Worm (Caenorhabditis elegans): ENCODE measurements around the gene T25D1.3.
"Not testable (repeated sequence)": the region's sequence is repeated elsewhere in the genome, so short reads cannot be mapped to it uniquely, and the experiment has no call there.

T25D1.3 gene

DNA sequence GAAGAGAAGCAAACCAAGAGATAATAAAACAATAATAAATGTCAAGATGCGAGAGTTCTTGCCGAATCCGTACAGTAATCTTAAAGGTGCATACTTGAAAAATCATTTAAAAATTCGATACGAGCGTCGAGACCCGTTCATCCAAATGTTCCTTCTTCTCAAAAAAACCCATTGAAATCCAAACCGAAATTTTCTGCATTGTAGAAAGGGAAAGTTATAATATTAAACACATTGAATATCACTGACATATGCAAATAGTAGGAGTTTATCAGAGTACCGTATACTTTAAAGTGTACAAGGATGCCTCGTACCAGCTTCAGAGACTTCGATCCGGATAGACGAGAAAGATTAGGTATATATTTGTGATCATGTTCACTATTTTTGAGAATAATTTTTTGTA lies 9.8 kb downstream of the T25D1.3 start, which contains the start of gene T25D1.2:
TSS of gene T25D1.2 (plus strand) at position 301 of the 400 bp plus-strand sequence.
- TF ChIP-seq unc-62 (GFP tag; optimal IDR thresholded peaks at IDR 0.05): not testable (repeated sequence)

DNA sequence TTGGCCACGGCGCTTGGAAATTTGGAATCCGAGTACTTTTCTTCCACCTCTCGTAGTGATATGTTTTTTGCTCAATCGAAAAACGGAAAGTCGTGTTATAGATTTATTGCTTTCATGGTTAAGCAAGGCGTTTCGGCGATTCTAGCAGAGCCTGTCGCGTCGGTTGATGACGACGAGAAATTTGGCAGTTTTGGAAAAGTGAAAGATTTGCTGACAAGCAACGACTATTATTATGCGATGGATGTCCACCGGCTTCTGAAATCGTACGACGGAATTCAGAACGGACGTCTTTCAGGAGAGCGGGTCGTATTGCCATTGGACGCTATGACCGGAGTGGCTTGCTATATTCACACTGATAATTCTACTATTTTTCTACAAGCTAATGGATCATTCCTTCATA lies 13.3 kb downstream of the T25D1.3 start:
- TF ChIP-seq unc-62 (GFP tag; optimal IDR thresholded peaks at IDR 0.05): no peak

DNA sequence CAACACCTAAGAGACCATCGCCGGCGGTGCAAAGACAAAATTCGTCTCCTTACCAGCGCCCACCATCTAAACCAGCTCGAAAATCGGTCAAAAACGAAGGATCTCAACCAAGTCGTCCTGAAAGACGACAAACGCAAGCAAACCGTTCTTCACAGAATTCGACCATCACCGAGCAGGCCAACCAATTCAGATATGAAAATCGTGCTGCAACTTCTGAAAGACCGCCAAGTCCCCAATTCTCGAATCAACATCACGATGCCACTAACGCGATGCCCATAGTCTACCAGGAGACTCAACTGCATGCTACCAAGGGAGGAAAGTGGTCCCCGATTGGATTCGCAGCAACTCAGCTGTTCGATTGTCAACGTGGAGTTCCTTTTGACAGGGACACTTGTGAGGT lies 14.1 kb downstream of the T25D1.3 start, which contains the start of gene T25D1.1:
TSS of gene T25D1.1 (plus strand) at position 301 of the 400 bp plus-strand sequence.
- TF ChIP-seq unc-62 (GFP tag; optimal IDR thresholded peaks at IDR 0.05): no peak

DNA sequence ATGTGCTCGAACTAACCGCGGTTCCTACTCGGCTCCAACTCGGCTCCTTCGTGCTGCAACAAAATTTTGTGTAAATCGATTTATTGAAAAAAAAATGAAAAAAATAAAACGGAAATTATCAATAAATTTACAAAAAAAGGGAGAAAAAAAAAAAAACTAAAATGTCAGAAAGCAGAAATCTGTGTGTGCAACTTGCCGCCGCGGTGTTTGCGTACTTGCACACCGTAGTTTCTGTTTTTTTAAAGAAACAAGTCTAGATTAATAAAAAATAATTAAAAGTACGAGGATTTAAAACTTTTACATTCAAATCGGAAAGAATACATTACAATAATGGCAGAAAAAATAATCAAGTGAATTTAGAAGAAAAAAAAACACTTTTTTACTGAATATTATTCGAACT lies 16.3 kb downstream of the T25D1.3 start:
- no peak for TF ChIP-seq unc-62 (GFP tag; optimal IDR thresholded peaks at IDR 0.05)

DNA sequence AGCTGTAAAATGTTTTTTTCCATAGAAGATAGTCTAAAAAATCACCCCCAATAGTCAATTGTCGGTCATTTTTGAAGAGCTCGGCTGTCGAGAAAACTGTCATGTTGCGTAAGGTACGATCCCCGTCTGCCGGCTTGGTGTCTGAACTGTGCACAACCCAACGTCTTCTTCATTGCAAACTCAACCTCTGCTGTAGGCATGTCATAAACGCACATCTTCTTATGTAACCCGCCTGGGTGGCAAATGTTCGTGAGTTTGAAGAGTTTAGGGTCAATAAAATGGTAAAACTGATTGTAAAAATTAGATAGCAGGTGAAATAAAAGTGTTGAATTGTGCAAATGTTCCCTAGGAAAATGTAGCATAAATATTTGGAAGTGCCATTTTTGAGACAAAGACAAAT lies 18.9 kb downstream of the T25D1.3 start:
- no peak for TF ChIP-seq unc-62 (GFP tag; optimal IDR thresholded peaks at IDR 0.05)

DNA sequence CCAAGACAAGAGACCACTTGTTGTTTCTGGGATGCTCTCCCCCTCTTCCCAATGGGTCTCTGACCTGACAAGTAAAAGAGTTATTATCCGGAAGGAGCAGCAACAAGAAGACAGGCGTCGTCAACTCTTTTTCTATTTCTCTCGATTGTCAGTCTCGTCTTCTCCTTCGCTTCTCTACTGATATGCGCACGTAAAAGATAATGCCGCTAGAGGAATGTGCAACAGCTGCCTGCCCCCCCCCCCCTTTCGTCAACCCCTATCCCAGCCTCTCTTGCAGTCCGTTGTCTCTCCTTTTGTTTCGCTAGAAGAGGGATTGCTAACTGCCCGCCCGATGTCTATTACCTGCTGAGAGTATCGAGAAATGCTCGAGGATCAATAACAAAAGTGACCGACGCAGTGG lies 20.2 kb downstream of the T25D1.3 start:
- no peak for TF ChIP-seq unc-62 (GFP tag; optimal IDR thresholded peaks at IDR 0.05)

DNA sequence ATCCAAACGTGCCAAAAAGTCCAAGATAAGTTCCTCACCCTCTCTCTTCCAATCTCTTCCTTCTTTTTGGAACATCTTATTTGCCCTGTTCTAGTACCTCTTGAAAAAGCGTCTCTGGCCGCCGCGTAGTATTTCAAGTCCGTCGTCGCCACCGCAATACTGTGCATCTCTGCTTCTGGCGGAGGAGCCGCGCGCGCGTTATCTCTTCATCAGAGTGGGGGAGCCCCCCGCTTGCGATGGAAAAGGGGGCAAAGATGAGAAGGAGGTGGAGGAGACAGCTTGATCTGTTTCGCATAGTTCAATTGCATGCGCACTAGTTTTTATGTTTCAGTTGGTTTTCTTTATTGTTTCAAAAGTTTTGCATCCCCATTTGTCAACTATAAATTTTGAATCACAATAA lies 22.4 kb downstream of the T25D1.3 start:
- no peak for TF ChIP-seq unc-62 (GFP tag; optimal IDR thresholded peaks at IDR 0.05)

DNA sequence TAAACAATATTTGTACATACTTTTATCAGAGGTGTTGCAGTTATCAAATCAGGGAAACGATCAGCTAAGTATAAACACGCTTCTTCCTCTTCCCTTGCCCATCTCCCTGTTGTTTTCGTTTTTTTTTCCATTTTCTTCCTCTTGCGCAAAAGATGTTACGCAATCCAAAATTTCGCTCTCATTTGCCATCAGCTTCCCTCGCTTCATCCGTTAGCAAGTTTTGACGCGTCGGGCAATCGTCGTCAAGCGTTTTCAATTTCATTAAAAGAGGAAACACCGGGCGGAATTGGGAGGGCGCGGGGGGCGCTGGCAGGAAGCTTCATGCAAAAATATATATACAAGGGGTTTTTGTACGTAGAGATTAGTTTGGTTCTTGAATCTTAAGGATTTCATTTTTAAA lies 24.5 kb downstream of the T25D1.3 start:
- TF ChIP-seq unc-62 (GFP tag; optimal IDR thresholded peaks at IDR 0.05): no peak

DNA sequence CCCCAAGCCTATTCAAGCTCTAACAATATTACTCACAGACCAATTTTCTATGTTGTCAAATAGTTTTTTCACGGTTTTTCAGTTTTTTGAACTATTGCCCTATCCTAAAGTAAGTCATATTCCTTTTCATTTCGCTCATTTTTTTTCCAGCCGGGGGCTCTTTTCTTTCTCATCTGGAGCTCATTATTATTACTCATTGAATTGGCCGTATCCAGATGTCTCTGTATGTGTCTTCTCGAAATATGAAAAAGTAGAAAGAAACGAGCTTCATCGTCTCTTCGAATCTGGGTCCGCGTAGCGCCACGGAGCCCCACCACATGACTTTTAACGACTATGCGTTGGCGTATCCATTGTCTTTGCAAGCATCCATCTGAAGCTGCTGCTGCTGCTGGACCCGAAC lies 25.0 kb downstream of the T25D1.3 start:
- no peak for TF ChIP-seq unc-62 (GFP tag; optimal IDR thresholded peaks at IDR 0.05)

DNA sequence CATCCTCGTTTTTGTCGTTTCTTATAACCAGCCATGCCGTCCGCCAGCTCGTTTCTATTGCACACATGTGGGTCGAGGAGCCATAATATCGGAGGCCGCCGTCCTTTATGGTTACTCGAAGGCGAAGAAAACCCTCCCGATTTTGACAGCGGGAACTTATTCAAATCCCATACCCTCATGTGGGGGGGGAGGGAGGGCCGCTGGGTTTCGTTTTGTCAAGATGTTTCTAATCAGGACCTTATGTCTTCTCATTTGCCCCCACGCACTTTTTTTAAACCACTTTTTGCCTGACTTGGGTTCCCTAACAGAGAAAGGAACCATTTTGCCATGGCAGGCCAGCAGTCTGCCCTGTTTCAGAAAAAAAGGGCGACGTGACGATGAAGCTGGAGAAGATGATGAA lies 27.1 kb downstream of the T25D1.3 start:
- TF ChIP-seq unc-62 (GFP tag; optimal IDR thresholded peaks at IDR 0.05): no peak

DNA sequence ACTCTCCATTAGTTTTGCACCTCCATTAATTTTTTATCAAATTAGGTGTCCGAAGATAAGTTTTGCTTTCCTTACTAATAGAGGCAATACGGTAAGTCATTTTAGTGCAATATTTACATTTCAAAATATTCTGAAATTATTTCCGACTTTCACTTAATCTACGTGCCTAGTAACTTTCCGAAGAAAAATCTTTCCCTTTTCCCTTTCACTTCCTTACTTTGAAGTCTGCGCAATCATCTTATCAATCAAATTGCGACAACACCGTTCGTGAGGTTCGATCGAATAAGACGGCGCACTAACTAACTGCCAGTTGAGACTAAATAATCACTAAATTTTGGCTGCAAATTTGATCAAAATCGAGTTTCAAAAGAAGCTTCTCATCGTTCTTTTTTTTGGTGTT lies 28.4 kb downstream of the T25D1.3 start:
- no peak for TF ChIP-seq unc-62 (GFP tag; optimal IDR thresholded peaks at IDR 0.05)

DNA sequence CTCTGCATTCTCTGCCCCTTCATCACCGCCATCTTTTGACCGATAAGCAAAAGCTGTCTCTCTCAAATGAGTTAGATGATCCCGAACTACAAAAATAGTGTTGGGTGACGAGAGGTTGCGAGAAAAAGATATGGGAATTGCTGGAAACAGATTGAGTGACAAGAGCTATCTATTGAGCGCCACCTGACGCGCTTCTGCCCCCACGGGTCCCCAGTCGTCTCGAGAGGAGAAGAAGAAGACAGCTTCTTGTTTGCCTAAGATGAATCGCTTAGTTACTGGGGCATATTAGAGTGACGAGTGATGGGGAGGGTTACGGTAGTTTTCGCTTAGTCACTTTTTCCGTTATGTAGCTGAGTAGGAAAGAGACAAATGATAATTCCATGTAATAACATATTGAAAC lies 29.1 kb downstream of the T25D1.3 start:
- TF ChIP-seq unc-62 (GFP tag; optimal IDR thresholded peaks at IDR 0.05): no peak

DNA sequence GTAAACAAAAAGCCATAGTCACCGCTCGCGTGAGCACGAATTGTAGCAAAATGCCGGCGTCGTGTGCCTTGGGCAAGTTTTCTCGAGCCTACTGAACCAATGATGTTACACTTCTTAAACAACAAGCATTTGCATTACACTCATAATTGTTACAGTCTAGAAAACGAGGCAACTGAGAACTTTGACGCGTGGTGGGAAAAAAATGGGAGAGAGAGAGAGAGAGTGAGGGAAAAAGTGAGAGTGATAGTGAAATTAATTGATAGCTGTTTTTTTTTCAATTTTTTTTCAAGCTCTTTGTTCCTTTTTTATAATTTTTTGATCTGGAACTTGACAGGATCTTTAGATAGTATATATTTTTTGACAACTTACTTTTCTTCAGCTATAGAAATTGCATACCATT lies 29.7 kb downstream of the T25D1.3 start:
- no peak for TF ChIP-seq unc-62 (GFP tag; optimal IDR thresholded peaks at IDR 0.05)

DNA sequence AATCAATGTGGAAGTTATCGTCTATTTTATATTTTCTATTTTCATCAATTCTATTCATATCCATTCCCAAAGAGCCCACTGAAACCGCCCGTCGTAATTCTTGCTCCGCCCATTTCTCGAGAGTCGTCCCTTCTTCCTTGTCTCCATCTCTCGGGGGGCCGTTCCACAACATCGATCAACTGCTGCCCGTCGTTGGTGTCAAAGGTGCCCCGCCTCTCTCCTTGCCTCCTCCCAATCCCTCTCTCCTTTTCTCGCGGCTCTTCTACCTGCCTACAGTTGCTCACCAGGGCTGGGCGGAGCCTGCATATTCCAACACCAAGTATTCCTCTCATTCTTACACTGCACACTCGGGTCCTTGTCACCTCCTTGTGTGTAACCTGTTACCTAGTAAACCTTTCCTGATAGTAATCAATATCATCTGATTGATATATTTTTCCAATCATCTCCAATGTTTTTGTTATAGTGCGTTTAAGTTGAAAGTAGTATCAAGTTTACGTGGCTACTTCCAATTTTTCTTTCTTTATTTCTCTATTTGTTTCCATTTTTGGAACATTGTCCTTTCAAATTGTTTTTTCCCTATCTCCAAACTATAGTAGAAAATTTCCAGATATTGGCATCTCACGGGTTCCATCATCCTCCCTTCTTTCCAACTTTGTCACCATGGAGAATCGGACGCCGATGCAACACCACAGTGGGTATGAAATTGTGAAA lies 30.9 kb downstream of the T25D1.3 start, which contains the start of gene pat-9:
TSS of gene pat-9 (plus strand) at position 661 of the 711 bp plus-strand sequence.
- no peak for TF ChIP-seq unc-62 (GFP tag; optimal IDR thresholded peaks at IDR 0.05)

DNA sequence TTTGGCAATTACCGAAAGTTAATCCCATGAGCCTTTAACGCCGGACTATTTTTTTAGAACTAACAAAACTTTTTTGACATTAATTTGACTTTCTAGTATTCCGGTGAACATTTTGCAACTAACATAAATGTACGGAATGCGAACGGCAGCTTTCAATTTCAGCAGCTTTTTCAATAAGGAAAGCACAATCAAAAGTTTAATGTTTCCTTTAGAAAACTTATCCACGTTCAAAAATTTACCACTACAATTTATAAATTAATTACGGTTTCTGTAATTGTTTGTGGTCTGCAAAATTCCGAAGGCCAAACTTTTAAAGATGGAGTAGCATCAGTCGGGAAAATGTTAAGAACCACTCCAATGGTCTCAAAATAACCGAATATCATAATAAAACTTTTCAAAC lies 34.9 kb downstream of the T25D1.3 start, which contains the start of gene osm-1:
TSS of gene osm-1 (plus strand) at position 301 of the 400 bp plus-strand sequence.
- TF ChIP-seq unc-62 (GFP tag; optimal IDR thresholded peaks at IDR 0.05): no peak

DNA sequence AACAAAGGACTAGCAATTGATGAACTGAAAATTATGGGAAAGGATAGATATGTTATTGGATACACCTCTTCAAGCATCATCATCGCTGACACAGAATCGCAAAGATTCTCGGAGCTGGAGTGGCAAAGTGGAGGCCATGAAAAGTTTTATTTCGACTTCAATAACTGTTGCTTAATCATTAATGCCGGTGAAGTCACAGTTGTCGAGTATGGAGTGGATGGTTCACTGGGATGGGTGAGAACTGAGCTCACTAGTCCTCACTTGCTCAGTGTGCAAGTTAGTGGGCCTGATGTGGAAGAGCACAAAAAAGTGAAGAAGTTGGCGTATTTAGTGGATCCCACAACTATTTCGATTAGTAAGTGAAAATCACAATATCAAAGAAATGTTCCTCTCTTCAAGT lies 38.4 kb downstream of the T25D1.3 start:
- TF ChIP-seq unc-62 (GFP tag; optimal IDR thresholded peaks at IDR 0.05): no peak

DNA sequence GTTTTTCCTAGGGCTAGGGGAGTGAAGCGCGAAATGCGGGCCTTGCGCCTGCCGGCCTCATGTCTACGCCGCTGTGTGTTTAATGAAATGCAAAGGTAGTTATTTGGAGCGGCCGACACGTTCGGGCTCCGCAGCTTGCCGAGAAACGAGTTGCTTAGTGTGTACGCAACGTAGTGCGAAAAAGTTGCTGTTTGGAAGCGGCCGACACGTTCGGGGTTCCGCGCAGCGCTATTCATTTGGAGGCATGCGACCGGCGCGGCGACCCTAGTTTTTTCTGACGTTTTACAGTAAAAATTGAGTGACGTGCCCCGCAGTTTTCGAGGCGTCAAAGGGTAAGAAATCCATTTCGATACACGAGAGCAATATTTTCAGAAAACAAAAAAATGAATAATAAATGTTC lies 40.2 kb downstream of the T25D1.3 start:
- no peak for TF ChIP-seq unc-62 (GFP tag; optimal IDR thresholded peaks at IDR 0.05)

DNA sequence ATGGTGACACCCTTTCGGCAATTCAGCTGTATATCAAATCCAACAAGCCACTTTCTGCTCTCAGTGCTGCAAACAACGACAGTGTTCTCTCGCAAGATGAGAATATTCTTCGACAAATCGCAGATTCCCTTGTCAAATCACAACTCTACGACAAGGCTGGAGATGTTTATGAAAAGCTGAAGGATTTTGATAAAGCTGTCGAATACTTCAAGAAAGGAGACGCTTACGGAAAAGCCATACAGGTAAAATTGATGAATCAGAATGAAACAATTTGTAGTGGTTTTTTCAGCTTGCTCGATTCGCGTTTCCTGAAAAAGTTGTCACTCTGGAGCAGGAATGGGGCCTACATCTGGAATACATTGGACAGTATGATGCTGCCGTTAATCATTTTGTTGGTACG lies 40.7 kb downstream of the T25D1.3 start:
- no peak for TF ChIP-seq unc-62 (GFP tag; optimal IDR thresholded peaks at IDR 0.05)

Measured in whole organism, dauer.